Worm (Caenorhabditis elegans): ENCODE results near the gene Y48E1C.1.

ce11 chrII:13424242-13424641 lies 9.4 kb downstream of the Y48E1C.1 start, which contains the start of gene Y48E1C.2:
- no peak for TF ChIP-seq nhr-237 (tag; optimal IDR thresholded peaks at IDR 0.05)
- TF ChIP-seq nhr-23 (tag; optimal IDR thresholded peaks at IDR 0.05) = no peak
- no peak for TF ChIP-seq elt-3 (tag; optimal IDR thresholded peaks at IDR 0.05)
- TF ChIP-seq sma-3 (GFP tag; optimal IDR thresholded peaks at IDR 0.05) = no peak
- no peak for TF ChIP-seq nhr-11 (tag; optimal IDR thresholded peaks at IDR 0.05)

All from whole organism, L2 larva.